Fruit fly (Drosophila melanogaster) whole organism, prepupa: ENCODE results near the gene Mzt1.

Experiments used
- Blimp-1 ChIP-seq: fragments of 200-800 bp; sonication (Bioruptor generic); optimal IDR thresholded peaks from 3 replicates; lab custom pipeline; 2017; ENCODE audit warnings: missing biosample characterization, missing genetic modification characterization, mild to moderate bottlenecking, moderate library complexity, missing genetic modification reagents
- CG10631 ChIP-seq: fragments of 200-800 bp; sonication (Bioruptor generic); optimal IDR thresholded peaks from 2 replicates; lab custom pipeline; 2016; ENCODE audit warnings: missing biosample characterization, missing genetic modification characterization
- CG10669 ChIP-seq: fragments of 200-800 bp; sonication (Bioruptor generic); optimal IDR thresholded peaks from 3 replicates; lab custom pipeline; 2018; ENCODE audit warnings: missing biosample characterization, mild to moderate bottlenecking, missing genetic modification characterization, moderate library complexity
- CG11294 ChIP-seq: fragments of 200-800 bp; sonication (Bioruptor generic); IDR thresholded peaks from 2 replicates; pipeline ENCODE4 v1.3.6; 2022; ENCODE audit warnings: missing biosample characterization, missing genetic modification characterization
- CG11762 ChIP-seq: fragments of 200-800 bp; sonication (Bioruptor generic); optimal IDR thresholded peaks from 3 replicates; lab custom pipeline; 2016; ENCODE audit warnings: missing biosample characterization, missing genetic modification characterization; ENCODE audit not compliant: insufficient read depth
- CG11902 ChIP-seq: fragments of 200-800 bp; sonication (Bioruptor generic); optimal IDR thresholded peaks from 3 replicates; lab custom pipeline; 2016; ENCODE audit warnings: missing biosample characterization, missing genetic modification characterization
- CG15336 ChIP-seq: fragments of 200-800 bp; sonication (Bioruptor generic); IDR thresholded peaks from 2 replicates; pipeline ENCODE4 v1.3.6; 2022; ENCODE audit warnings: missing biosample characterization, missing genetic modification characterization
- CG16779 ChIP-seq: fragments of 200-800 bp; sonication (Bioruptor generic); optimal IDR thresholded peaks from 3 replicates; lab custom pipeline; 2017; ENCODE audit warnings: missing biosample characterization, mild to moderate bottlenecking, missing genetic modification characterization
- CG3919 ChIP-seq: fragments of 200-800 bp; sonication (Bioruptor generic); optimal IDR thresholded peaks from 3 replicates; lab custom pipeline; 2016; ENCODE audit warnings: missing biosample characterization, missing genetic modification characterization
- CG4318 ChIP-seq: fragments of 200-800 bp; sonication (Bioruptor generic); optimal IDR thresholded peaks from 3 replicates; lab custom pipeline; 2017; ENCODE audit warnings: missing biosample characterization, mild to moderate bottlenecking, missing genetic modification characterization
- CG6163 ChIP-seq: fragments of 200-800 bp; sonication (Bioruptor generic); IDR thresholded peaks from 3 replicates; pipeline ENCODE4 v1.3.6; 2022; ENCODE audit warnings: missing biosample characterization, missing genetic modification characterization
- CG6808 ChIP-seq: fragments of 200-800 bp; sonication (Bioruptor generic); optimal IDR thresholded peaks from 3 replicates; lab custom pipeline; 2017; ENCODE audit warnings: missing biosample characterization, missing genetic modification characterization, mild to moderate bottlenecking, moderate library complexity, missing genetic modification reagents
- CG6854 ChIP-seq: fragments of 200-800 bp; sonication (Bioruptor generic); optimal IDR thresholded peaks from 2 replicates; lab custom pipeline; 2017; ENCODE audit warnings: missing biosample characterization, mild to moderate bottlenecking, missing genetic modification characterization
- CG8119 ChIP-seq: fragments of 200-800 bp; sonication (Bioruptor generic); IDR thresholded peaks from 3 replicates; pipeline ENCODE4 v1.3.6; 2022; ENCODE audit warnings: missing biosample characterization, missing genetic modification characterization
- CG8632 ChIP-seq: fragments of 200-800 bp; sonication (Bioruptor generic); optimal IDR thresholded peaks from 3 replicates; lab custom pipeline; 2016; ENCODE audit warnings: missing biosample characterization, missing genetic modification characterization
- CG9139 ChIP-seq: fragments of 200-800 bp; sonication (Bioruptor generic); optimal IDR thresholded peaks from 3 replicates; lab custom pipeline; 2017; ENCODE audit warnings: missing biosample characterization, mild to moderate bottlenecking, missing genetic modification characterization
- Eip75B ChIP-seq: fragments of 200-800 bp; sonication (Bioruptor generic); optimal IDR thresholded peaks from 3 replicates; lab custom pipeline; 2016; ENCODE audit warnings: missing biosample characterization, missing genetic modification characterization
- Eip93F ChIP-seq: fragments of 200-800 bp; sonication (Bioruptor generic); optimal IDR thresholded peaks from 2 replicates; lab custom pipeline; 2016; ENCODE audit warnings: missing biosample characterization, mild to moderate bottlenecking, missing genetic modification characterization
- Hr38 ChIP-seq: sonication (Bioruptor generic); optimal IDR thresholded peaks from 2 replicates; lab custom pipeline; 2016; ENCODE audit warnings: missing biosample characterization, missing genetic modification characterization
- Hr39 ChIP-seq: fragments of 200-800 bp; sonication (Bioruptor generic); optimal IDR thresholded peaks from 2 replicates; lab custom pipeline; 2016; ENCODE audit warnings: missing biosample characterization, missing genetic modification characterization
- OdsH ChIP-seq: fragments of 200-800 bp; sonication (Bioruptor generic); optimal IDR thresholded peaks from 3 replicates; lab custom pipeline; 2016; ENCODE audit warnings: missing biosample characterization, missing genetic modification characterization
- Smox ChIP-seq: fragments of 200-800 bp; sonication (Bioruptor generic); optimal IDR thresholded peaks from 3 replicates; lab custom pipeline; 2016; ENCODE audit warnings: missing biosample characterization, missing genetic modification characterization
- Sox14 ChIP-seq: fragments of 200-800 bp; sonication (Bioruptor generic); optimal IDR thresholded peaks from 3 replicates; lab custom pipeline; 2016; ENCODE audit warnings: missing biosample characterization, missing genetic modification characterization
- Sox15 ChIP-seq: fragments of 200-800 bp; sonication (Bioruptor generic); optimal IDR thresholded peaks from 3 replicates; lab custom pipeline; 2016; ENCODE audit warnings: missing biosample characterization, missing genetic modification characterization
- achi ChIP-seq: fragments of 200-800 bp; sonication (Bioruptor generic); optimal IDR thresholded peaks from 3 replicates; lab custom pipeline; 2016; ENCODE audit warnings: missing biosample characterization, missing genetic modification characterization
- acj6 ChIP-seq: fragments of 200-800 bp; sonication (Bioruptor generic); optimal IDR thresholded peaks from 3 replicates; lab custom pipeline; 2016; ENCODE audit warnings: missing biosample characterization, missing genetic modification characterization
- dsx ChIP-seq: fragments of 200-800 bp; optimal IDR thresholded peaks from 3 replicates; lab custom pipeline; 2019; ENCODE audit warnings: missing biosample characterization, mild to moderate bottlenecking, missing genetic modification characterization, moderate library complexity; ENCODE audit not compliant: poor library complexity, severe bottlenecking
- eg ChIP-seq: fragments of 200-800 bp; sonication (Bioruptor generic); IDR thresholded peaks from 3 replicates; pipeline ENCODE4 v1.3.6; 2022; ENCODE audit warnings: missing biosample characterization, missing genetic modification characterization
- esn ChIP-seq: fragments of 200-800 bp; sonication (Bioruptor generic); optimal IDR thresholded peaks from 2 replicates; lab custom pipeline; 2016; ENCODE audit warnings: missing biosample characterization, mild to moderate bottlenecking, missing genetic modification characterization, moderate library complexity
- fd59A ChIP-seq: fragments of 200-800 bp; sonication (Bioruptor generic); optimal IDR thresholded peaks from 2 replicates; lab custom pipeline; 2017; ENCODE audit warnings: missing biosample characterization, mild to moderate bottlenecking, missing genetic modification characterization, missing genetic modification reagents
- fd85E ChIP-seq: fragments of 200-800 bp; sonication (Bioruptor generic); optimal IDR thresholded peaks from 3 replicates; lab custom pipeline; 2016; ENCODE audit warnings: missing biosample characterization, missing genetic modification characterization
- fkh ChIP-seq: fragments of 200-800 bp; sonication (Bioruptor generic); optimal IDR thresholded peaks from 3 replicates; lab custom pipeline; 2017; ENCODE audit warnings: missing biosample characterization, mild to moderate bottlenecking, missing genetic modification characterization, moderate library complexity
- lz ChIP-seq: fragments of 200-800 bp; sonication (Bioruptor generic); optimal IDR thresholded peaks from 3 replicates; lab custom pipeline; 2016; ENCODE audit warnings: missing biosample characterization, missing genetic modification characterization
- net ChIP-seq: fragments of 200-800 bp; sonication (Bioruptor generic); optimal IDR thresholded peaks from 3 replicates; lab custom pipeline; 2016; ENCODE audit warnings: missing biosample characterization, missing genetic modification characterization
- salr ChIP-seq, 2 experiments: fragments of 200-800 bp; sonication (Bioruptor generic); optimal IDR thresholded peaks; 3 replicates each; lab custom pipeline; 2016 to 2018; ENCODE audit warnings: missing biosample characterization in 2 of 2, missing genetic modification characterization in 2 of 2, mild to moderate bottlenecking in 1 of 2
- spab ChIP-seq: fragments of 200-800 bp; sonication (Bioruptor generic); optimal IDR thresholded peaks from 2 replicates; lab custom pipeline; 2017; ENCODE audit warnings: missing biosample characterization, mild to moderate bottlenecking, missing genetic modification characterization, missing genetic modification reagents
- ss ChIP-seq, 2 experiments: fragments of 200-800 bp; sonication (Bioruptor generic); optimal IDR thresholded peaks; 2 replicates in 1 of 2; 3 replicates in 1 of 2; lab custom pipeline; 2017 to 2018; ENCODE audit warnings: mild to moderate bottlenecking in 2 of 2, missing biosample characterization in 2 of 2, missing genetic modification characterization in 2 of 2, moderate library complexity in 1 of 2
- svp ChIP-seq: fragments of 200-800 bp; sonication (Bioruptor generic); peaks from one replicate; lab custom pipeline; 2016; ENCODE audit warnings: missing biosample characterization, missing genetic modification characterization
- topi ChIP-seq: fragments of 200-800 bp; sonication (Bioruptor generic); optimal IDR thresholded peaks from 3 replicates; lab custom pipeline; 2016; ENCODE audit warnings: missing biosample characterization, missing genetic modification characterization
- vri ChIP-seq: fragments of 200-800 bp; sonication (Bioruptor generic); optimal IDR thresholded peaks from 3 replicates; lab custom pipeline; 2016; ENCODE audit warnings: missing biosample characterization, mild to moderate bottlenecking, missing genetic modification characterization

Mzt1 gene

DNA sequence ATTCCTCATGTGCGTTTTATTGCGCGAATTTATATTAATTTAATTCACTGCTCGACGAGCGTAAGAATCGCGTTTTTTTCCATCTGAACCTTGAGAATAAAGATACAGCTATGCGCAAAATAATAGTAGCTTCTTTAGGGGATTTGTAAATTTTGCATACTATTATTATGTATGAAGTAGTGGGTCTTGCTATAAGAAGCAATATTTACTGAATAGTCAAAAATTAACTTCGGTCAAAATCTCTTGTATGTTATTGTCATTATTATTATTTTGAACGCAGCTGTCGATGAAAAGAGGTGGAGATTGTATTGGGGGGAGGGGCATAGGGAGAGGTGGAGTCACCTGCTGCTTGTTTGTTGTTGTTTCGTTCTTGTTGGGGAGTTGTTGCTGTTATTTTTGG lies 29.7 kb downstream of the Mzt1 start (continued):
- TF ChIP-seq CG4318 (GFP tag; lab: Kevin White, UChicago) (peak; percentile 2), CG6808 (GFP tag; lab: Kevin White, UChicago) (peak; percentile 90), Blimp-1 (peak; percentile 84), CG9139 (GFP tag; lab: Kevin White, UChicago) (peak; percentile 91), CG3919 (GFP tag; lab: Kevin White, UChicago) (peak; percentile 95), net (GFP tag; lab: Kevin White, UChicago) (peak; percentile 78), fd59A (peak; percentile 82), eg (peak; percentile 89), fd85E (peak; percentile 85), Smox (GFP tag; lab: Kevin White, UChicago) (peak; percentile 83), Eip75B (GFP tag; lab: Kevin White, UChicago) (peak; percentile 90), spab (GFP tag; lab: Kevin White, UChicago) (peak; percentile 90), lz (peak; percentile 80), esn (GFP tag; lab: Kevin White, UChicago) (peak; percentile 86), acj6 (peak; percentile 80), topi (GFP tag; lab: Kevin White, UChicago) (peak; percentile 97), Sox15 (GFP tag; lab: Kevin White, UChicago) (peak; percentile 60), CG6163 (GFP tag; lab: Robert Waterston, UW) (peak; percentile 95), CG8632 (GFP tag; lab: Kevin White, UChicago) (peak; percentile 77), OdsH (GFP tag; lab: Kevin White, UChicago) (peak; percentile 76), Hr38 (GFP tag; lab: Kevin White, UChicago) (no peak), CG8119 (peak; percentile 81; the same call in 2 of the 3 replicates), dsx (GFP tag; lab: Kevin White, UChicago) (peak; percentile 90)

DNA sequence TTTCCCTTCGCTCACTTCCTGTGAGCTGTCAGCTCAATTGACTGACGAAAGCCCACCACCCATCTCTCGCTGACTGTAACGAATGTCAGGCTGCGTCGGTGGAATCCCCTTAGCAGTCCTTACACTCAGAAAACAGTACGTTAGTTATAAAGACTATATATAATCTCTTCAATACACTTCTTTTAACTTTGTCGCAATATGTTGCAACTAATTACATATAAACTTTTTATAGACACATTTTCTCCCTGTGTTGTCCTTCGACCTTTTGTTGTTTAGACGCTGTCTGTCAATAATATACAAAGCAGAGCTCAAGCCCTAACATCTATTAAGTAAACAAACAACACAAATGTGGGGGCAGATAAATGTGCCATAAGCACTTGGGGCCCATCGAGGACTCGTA lies 32.1 kb downstream of the Mzt1 start:
- peak; percentile 0 for TF ChIP-seq fkh (GFP tag; lab: Kevin White, UChicago)
- no peak for TF ChIP-seq achi
- TF ChIP-seq, all 60 proteins: peak for 1

DNA sequence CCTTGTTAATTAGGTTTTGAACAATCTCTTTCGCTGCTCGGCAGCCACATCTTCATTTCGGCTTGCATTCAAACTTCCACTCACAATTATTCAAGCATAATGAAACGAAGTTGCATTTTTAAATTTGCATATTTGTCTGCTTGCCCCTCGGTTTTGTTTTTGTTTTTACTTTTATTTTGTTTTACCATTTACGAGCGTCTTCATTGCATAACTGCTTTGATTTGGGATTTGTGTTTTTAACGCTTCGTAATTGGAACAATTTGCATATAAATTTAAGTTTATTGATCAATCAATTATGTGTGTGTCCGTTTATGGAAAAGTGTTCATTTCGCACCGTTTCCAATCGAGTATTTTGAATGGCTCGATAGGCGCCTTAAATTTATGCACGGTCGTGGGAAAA lies 33.7 kb downstream of the Mzt1 start:
- TF ChIP-seq CG6854 (GFP tag; lab: Kevin White, UChicago) (no peak), ss (GFP tag; optimal IDR thresholded peaks at IDR 0.05; lab: Kevin White, UChicago) (no peak), salr (GFP tag; optimal IDR thresholded peaks at IDR 0.05; lab: Kevin White, UChicago) (no peak), CG6808 (GFP tag; lab: Kevin White, UChicago) (no peak), svp (no peak), Sox15 (GFP tag; lab: Kevin White, UChicago) (no peak), Eip75B (GFP tag; lab: Kevin White, UChicago) (no peak), Smox (GFP tag; lab: Kevin White, UChicago) (no peak), esn (GFP tag; lab: Kevin White, UChicago) (no peak), acj6 (no peak), Sox14 (GFP tag; lab: Kevin White, UChicago) (no peak), Eip93F (GFP tag; lab: Kevin White, UChicago) (no peak), net (GFP tag; lab: Kevin White, UChicago) (no peak), CG11902 (GFP tag; lab: Kevin White, UChicago) (no peak), dsx (GFP tag; lab: Kevin White, UChicago) (no peak), CG11762 (GFP tag; lab: Kevin White, UChicago) (no peak), CG9139 (GFP tag; lab: Kevin White, UChicago) (no peak), achi (no peak), Hr38 (GFP tag; lab: Kevin White, UChicago) (no peak), CG16779 (no peak)

DNA sequence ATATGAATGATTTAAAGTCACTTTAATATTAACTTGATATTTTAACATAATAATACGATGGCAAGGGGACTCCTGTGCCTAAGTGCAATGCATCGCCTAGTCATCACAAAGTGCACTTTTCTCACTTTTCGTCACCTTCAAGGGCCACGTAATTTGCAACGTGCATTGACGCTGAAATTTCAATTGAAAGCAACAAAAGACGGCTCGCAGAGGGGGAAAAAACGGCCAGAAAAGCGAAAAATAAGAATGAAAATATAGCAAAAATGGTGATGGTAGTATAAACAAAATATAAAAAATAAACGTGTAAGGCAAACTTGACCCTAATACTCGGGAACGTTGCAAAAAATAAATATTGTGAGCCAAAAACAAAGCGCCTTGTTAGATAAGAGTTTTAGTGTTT lies 34.5 kb downstream of the Mzt1 start:
- TF ChIP-seq Hr39 (no peak), CG10669 (GFP tag; lab: Kevin White, UChicago) (no peak), vri (GFP tag; lab: Kevin White, UChicago) (no peak), Hr38 (GFP tag; lab: Kevin White, UChicago) (no peak), net (GFP tag; lab: Kevin White, UChicago) (no peak), fd85E (no peak), achi (no peak), acj6 (no peak), lz (no peak), CG10631 (no peak), CG11902 (GFP tag; lab: Kevin White, UChicago) (no peak), CG11294 (GFP tag; lab: Robert Waterston, UW) (no peak), CG15336 (GFP tag; lab: Robert Waterston, UW) (no peak), Blimp-1 (no peak), Eip75B (GFP tag; lab: Kevin White, UChicago) (no peak), topi (GFP tag; lab: Kevin White, UChicago) (no peak)
